Fruit fly (Drosophila melanogaster) whole organism, pupa: ENCODE measurements around the gene CG12983.
A peak's percentile ranks its signal among the peaks of the same experiment; 100 is the strongest.

Experiments
- CG10348 ChIP-seq: fragments of 200-800 bp; sonication (Bioruptor generic); IDR thresholded peaks from 2 replicates; pipeline ENCODE4 v1.3.6; 2022; ENCODE audit warnings: missing biosample characterization, missing genetic modification characterization
- CG12605 ChIP-seq: fragments of 200-800 bp; sonication (Bioruptor generic); IDR thresholded peaks from 2 replicates; pipeline ENCODE4 v1.3.6; 2022; ENCODE audit warnings: missing biosample characterization, missing genetic modification characterization
- CG13204 ChIP-seq: fragments of 200-800 bp; sonication (Bioruptor generic); optimal IDR thresholded peaks from 2 replicates; lab custom pipeline; 2018; ENCODE audit warnings: missing biosample characterization, mild to moderate bottlenecking, missing genetic modification characterization, moderate library complexity
- CG14655 ChIP-seq: fragments of 200-800 bp; sonication (Bioruptor generic); optimal IDR thresholded peaks from 3 replicates; lab custom pipeline; 2017; ENCODE audit warnings: mild to moderate bottlenecking, missing biosample characterization, missing genetic modification reagents, missing genetic modification characterization
- CG15710 ChIP-seq: fragments of 200-800 bp; sonication (Bioruptor generic); optimal IDR thresholded peaks from 2 replicates; lab custom pipeline; 2018; ENCODE audit warnings: missing biosample characterization, mild to moderate bottlenecking, missing genetic modification characterization, moderate library complexity
- CG17806 ChIP-seq: fragments of 200-800 bp; sonication (Bioruptor generic); optimal IDR thresholded peaks from 2 replicates; lab custom pipeline; 2018; ENCODE audit warnings: missing biosample characterization, mild to moderate bottlenecking, missing genetic modification characterization, moderate library complexity
- CG32121 ChIP-seq: fragments of 200-800 bp; sonication (Bioruptor generic); IDR thresholded peaks from 2 replicates; pipeline ENCODE4 v1.3.6; 2022; ENCODE audit warnings: missing biosample characterization, missing genetic modification characterization
- CG34367 ChIP-seq: fragments of 200-800 bp; sonication (Bioruptor generic); optimal IDR thresholded peaks from 2 replicates; lab custom pipeline; 2018; ENCODE audit warnings: missing biosample characterization, mild to moderate bottlenecking, missing genetic modification characterization
- CG4496 ChIP-seq: fragments of 200-800 bp; sonication (Bioruptor generic); IDR thresholded peaks from 3 replicates; pipeline ENCODE4 v1.3.6; 2022; ENCODE audit warnings: missing biosample characterization, missing genetic modification characterization
- CG8159 ChIP-seq: fragments of 200-800 bp; sonication (Bioruptor generic); optimal IDR thresholded peaks from 3 replicates; lab custom pipeline; 2018; ENCODE audit warnings: missing biosample characterization, mild to moderate bottlenecking, missing genetic modification characterization, moderate library complexity
- CG8301 ChIP-seq: fragments of 200-800 bp; sonication (Bioruptor generic); optimal IDR thresholded peaks from 2 replicates; lab custom pipeline; 2018; ENCODE audit warnings: missing biosample characterization, mild to moderate bottlenecking, missing genetic modification characterization
- CG9948 ChIP-seq: fragments of 200-800 bp; sonication (Bioruptor generic); optimal IDR thresholded peaks from 2 replicates; lab custom pipeline; 2018; ENCODE audit warnings: missing biosample characterization, mild to moderate bottlenecking, missing genetic modification characterization, moderate library complexity
- D1 ChIP-seq: fragments of 200-800 bp; sonication (Bioruptor generic); optimal IDR thresholded peaks from 2 replicates; lab custom pipeline; 2018; ENCODE audit warnings: missing biosample characterization, mild to moderate bottlenecking, missing genetic modification characterization, moderate library complexity
- EcR ChIP-seq: fragments of 200-800 bp; sonication (Bioruptor generic); optimal IDR thresholded peaks from 3 replicates; lab custom pipeline; 2019; ENCODE audit warnings: missing biosample characterization, missing genetic modification characterization, mild to moderate bottlenecking, moderate library complexity, missing genetic modification reagents
- Ets98B ChIP-seq: fragments of 200-800 bp; sonication (Bioruptor generic); IDR thresholded peaks from 2 replicates; pipeline ENCODE4 v1.3.6; 2022; ENCODE audit warnings: missing biosample characterization, missing genetic modification characterization
- Pif1A ChIP-seq: fragments of 200-800 bp; sonication (Bioruptor generic); optimal IDR thresholded peaks from 3 replicates; lab custom pipeline; 2016; ENCODE audit warnings: missing biosample characterization, missing genetic modification characterization
- Pif1B ChIP-seq: fragments of 200-800 bp; sonication (Bioruptor generic); optimal IDR thresholded peaks from 3 replicates; lab custom pipeline; 2016; ENCODE audit warnings: missing biosample characterization, missing genetic modification characterization
- Snoo ChIP-seq: fragments of 200-800 bp; sonication (Bioruptor generic); optimal IDR thresholded peaks from 3 replicates; lab custom pipeline; 2017; ENCODE audit warnings: missing biosample characterization, mild to moderate bottlenecking, missing genetic modification characterization, inconsistent platforms
- fd96Ca ChIP-seq: fragments of 200-800 bp; sonication (Bioruptor generic); IDR thresholded peaks from 3 replicates; pipeline ENCODE4 v1.3.6; 2022; ENCODE audit warnings: missing biosample characterization, missing genetic modification characterization
- gl ChIP-seq: fragments of 200-800 bp; sonication (Bioruptor generic); optimal IDR thresholded peaks from 2 replicates; lab custom pipeline; 2018; ENCODE audit warnings: missing biosample characterization, mild to moderate bottlenecking, missing genetic modification characterization
- rn ChIP-seq: fragments of 200-800 bp; sonication (Bioruptor generic); IDR thresholded peaks from 2 replicates; pipeline ENCODE4 v1.3.6; 2022; ENCODE audit warnings: missing biosample characterization, missing genetic modification characterization

The CG12983 gene

dm6 chr3L:20950520-20951135 lies 15.9 kb downstream of the CG12983 start:
- TF ChIP-seq Pif1A (peak; percentile 94), CG17806 (tag; lab: Kevin White, UChicago) (peak; percentile 94), fd96Ca (GFP tag; lab: Robert Waterston, UW) (peak; percentile 82), CG32121 (GFP tag; lab: Robert Waterston, UW) (peak; percentile 40; the same call in 1 of the 2 replicates), CG8301 (tag; lab: Kevin White, UChicago) (peak; percentile 92), CG13204 (GFP tag; lab: Kevin White, UChicago) (peak; percentile 60), gl (tag; lab: Kevin White, UChicago) (peak; percentile 77), Pif1B (GFP tag; lab: Kevin White, UChicago) (peak; percentile 94), CG9948 (tag; lab: Kevin White, UChicago) (peak; percentile 98), CG12605 (GFP tag; lab: Robert Waterston, UW) (no peak; the same call in 1 of the 2 replicates), CG4496 (GFP tag; lab: Robert Waterston, UW) (peak; percentile 45; the same call in 2 of the 3 replicates), rn (GFP tag; lab: Robert Waterston, UW) (peak; percentile 67), EcR (GFP tag; lab: Kevin White, UChicago) (no peak), CG14655 (peak; percentile 97), CG15710 (tag; lab: Kevin White, UChicago) (peak; percentile 97), CG10348 (no peak), CG8159 (tag; lab: Kevin White, UChicago) (peak; percentile 98), D1 (tag; lab: Kevin White, UChicago) (peak; percentile 93), Ets98B (GFP tag; lab: Robert Waterston, UW) (peak; percentile 13; the same call in 1 of the 2 replicates), CG34367 (tag; lab: Kevin White, UChicago) (peak; percentile 94), Snoo (tag; lab: Kevin White, UChicago) (peak; percentile 89)

- peak; percentile 90 for TF ChIP-seq CG4496 (GFP tag; lab: Robert Waterston, UW)
- TF ChIP-seq rn (GFP tag; lab: Robert Waterston, UW): peak; percentile 83
- peak; percentile 99 for TF ChIP-seq CG9948 (tag; lab: Kevin White, UChicago)
- TF ChIP-seq CG8301 (tag; lab: Kevin White, UChicago): peak; percentile 94
- peak; percentile 97 for TF ChIP-seq CG34367 (tag; lab: Kevin White, UChicago)
- TF ChIP-seq Pif1A: peak; percentile 93
- peak; percentile 95 for TF ChIP-seq CG14655
- peak; percentile 99 for TF ChIP-seq CG8159 (tag; lab: Kevin White, UChicago)
- TF ChIP-seq D1 (tag; lab: Kevin White, UChicago): peak; percentile 94
- peak; percentile 85 for TF ChIP-seq CG12605 (GFP tag; lab: Robert Waterston, UW)
- peak; percentile 91 for TF ChIP-seq gl (tag; lab: Kevin White, UChicago)
- TF ChIP-seq EcR (GFP tag; lab: Kevin White, UChicago): no peak
- TF ChIP-seq CG32121 (GFP tag; lab: Robert Waterston, UW): peak; percentile 80
- peak; percentile 81 for TF ChIP-seq CG13204 (GFP tag; lab: Kevin White, UChicago)
- TF ChIP-seq Snoo (tag; lab: Kevin White, UChicago): peak; percentile 94
- peak; percentile 37; the same call in 1 of the 2 replicates for TF ChIP-seq CG10348
- TF ChIP-seq CG15710 (tag; lab: Kevin White, UChicago): peak; percentile 99
- TF ChIP-seq Pif1B (GFP tag; lab: Kevin White, UChicago): peak; percentile 92
- peak; percentile 63 for TF ChIP-seq Ets98B (GFP tag; lab: Robert Waterston, UW)
- no peak for TF ChIP-seq fd96Ca (GFP tag; lab: Robert Waterston, UW)
- peak; percentile 98 for TF ChIP-seq CG17806 (tag; lab: Kevin White, UChicago)
These were observed 16.4 kb downstream of the CG12983 start for dm6 chr3L:20950136-20950499.

dm6 chr3L:20949371-20950135 lies 17.0 kb downstream of the CG12983 start, which contains the start of gene fng:
TSS of gene fng (minus strand) at chr3L:20949512.
- peak; percentile 66; the same call in 1 of the 2 replicates for TF ChIP-seq Ets98B (GFP tag; lab: Robert Waterston, UW)
- TF ChIP-seq Pif1A: peak; percentile 57
- peak; percentile 34 for TF ChIP-seq Pif1B (GFP tag; lab: Kevin White, UChicago)
- no peak for TF ChIP-seq CG4496 (GFP tag; lab: Robert Waterston, UW)
- TF ChIP-seq CG12605 (GFP tag; lab: Robert Waterston, UW): peak; percentile 66
- 0 out of 3 replicates have a peak, but pooled peaks have one; percentile 27 for TF ChIP-seq fd96Ca (GFP tag; lab: Robert Waterston, UW)

dm6 chr3L:20948404-20948803 lies 18.2 kb downstream of the CG12983 start:
- TF ChIP-seq CG8159 (tag; lab: Kevin White, UChicago) (no peak), CG17806 (tag; lab: Kevin White, UChicago) (no peak), Pif1B (GFP tag; lab: Kevin White, UChicago) (no peak), fd96Ca (GFP tag; lab: Robert Waterston, UW) (no peak), EcR (GFP tag; lab: Kevin White, UChicago) (no peak)
- TF ChIP-seq, all 21 proteins: peak for 0

dm6 chr3L:20946944-20947343 lies 19.6 kb downstream of the CG12983 start:
- no peak for TF ChIP-seq CG13204 (GFP tag; lab: Kevin White, UChicago)
- TF ChIP-seq CG32121 (GFP tag; lab: Robert Waterston, UW): no peak
- no peak for TF ChIP-seq CG17806 (tag; lab: Kevin White, UChicago)
- no peak for TF ChIP-seq CG34367 (tag; lab: Kevin White, UChicago)
